Worm (Caenorhabditis elegans) whole organism, early embryonic: ENCODE results near the gene K09C6.7.
"Not testable (repeated sequence)": the region's sequence is repeated elsewhere in the genome, so short reads cannot be mapped to it uniquely, and the experiment has no call there.

ENCODE experiments used
- ama-1 ChIP-seq: fragments of 150-350 bp; optimal IDR thresholded peaks from 2 replicates; lab custom pipeline; 2014
- hmg-4 ChIP-seq: fragments of 200-800 bp; sonication (Bioruptor generic); optimal IDR thresholded peaks from 2 replicates; lab custom pipeline; 2018; ENCODE audit warnings: mild to moderate bottlenecking, missing genetic modification characterization, missing compliant biosample characterization
- scrt-1 ChIP-seq: fragments of 200-800 bp; sonication (Bioruptor generic); IDR thresholded peaks from 2 replicates; pipeline ENCODE4 v1.3.6; 2022; ENCODE audit warnings: missing genetic modification characterization, missing compliant biosample characterization

DNA sequence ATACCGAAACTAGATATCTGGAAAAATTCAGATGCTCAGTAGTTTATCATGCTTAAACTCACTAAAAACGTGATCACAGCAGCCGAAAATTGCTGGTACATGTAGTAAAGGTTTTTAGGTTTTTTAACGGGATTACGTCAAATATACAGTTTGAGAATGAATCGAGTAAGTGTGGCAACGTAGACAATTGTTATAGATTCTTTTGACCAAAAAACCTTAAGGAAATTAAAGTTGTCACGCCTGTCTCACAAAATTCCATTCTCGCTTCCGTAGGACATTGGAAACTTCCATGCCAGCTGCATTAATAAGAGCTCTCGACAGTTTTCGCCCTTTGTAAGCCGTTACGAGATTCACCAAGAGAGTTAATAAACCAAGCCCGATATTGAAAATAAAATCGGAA, 16.0 kb downstream of the K09C6.7 start, which contains the start of gene srx-31:
- not testable (repeated sequence) for TF ChIP-seq hmg-4; scrt-1 (GFP tag; lab: Robert Waterston, UW); ama-1
